Fruit fly (Drosophila melanogaster): ENCODE measurements around the gene Or67a.

- TF ChIP-seq GATAd (GFP tag; optimal IDR thresholded peaks at IDR 0.05) (no peak), Hr78 (GFP tag; optimal IDR thresholded peaks at IDR 0.05) (no peak)
Measured at dm6 chr3L:9571629-9572028, 42.8 kb downstream of the Or67a start.
